Fruit fly (Drosophila melanogaster) whole organism, prepupa: ENCODE measurements around the gene Septin1.

Experiments used
- Blimp-1 ChIP-seq: fragments of 200-800 bp; sonication (Bioruptor generic); optimal IDR thresholded peaks from 3 replicates; lab custom pipeline; 2017; ENCODE audit warnings: missing biosample characterization, missing genetic modification characterization, mild to moderate bottlenecking, moderate library complexity, missing genetic modification reagents
- CG10631 ChIP-seq: fragments of 200-800 bp; sonication (Bioruptor generic); optimal IDR thresholded peaks from 2 replicates; lab custom pipeline; 2016; ENCODE audit warnings: missing biosample characterization, missing genetic modification characterization
- CG11294 ChIP-seq: fragments of 200-800 bp; sonication (Bioruptor generic); IDR thresholded peaks from 2 replicates; pipeline ENCODE4 v1.3.6; 2022; ENCODE audit warnings: missing biosample characterization, missing genetic modification characterization
- CG11762 ChIP-seq: fragments of 200-800 bp; sonication (Bioruptor generic); optimal IDR thresholded peaks from 3 replicates; lab custom pipeline; 2016; ENCODE audit warnings: missing biosample characterization, missing genetic modification characterization; ENCODE audit not compliant: insufficient read depth
- CG15336 ChIP-seq: fragments of 200-800 bp; sonication (Bioruptor generic); IDR thresholded peaks from 2 replicates; pipeline ENCODE4 v1.3.6; 2022; ENCODE audit warnings: missing biosample characterization, missing genetic modification characterization
- CG1621 ChIP-seq: fragments of 200-800 bp; sonication (Bioruptor generic); optimal IDR thresholded peaks from 3 replicates; lab custom pipeline; 2018; ENCODE audit warnings: missing biosample characterization, mild to moderate bottlenecking, missing genetic modification characterization
- CG16779 ChIP-seq: fragments of 200-800 bp; sonication (Bioruptor generic); optimal IDR thresholded peaks from 3 replicates; lab custom pipeline; 2017; ENCODE audit warnings: missing biosample characterization, mild to moderate bottlenecking, missing genetic modification characterization
- CG3032 ChIP-seq: fragments of 200-800 bp; optimal IDR thresholded peaks from 2 replicates; lab custom pipeline; 2019; ENCODE audit warnings: missing biosample characterization, mild to moderate bottlenecking, missing genetic modification characterization, moderate library complexity
- CG32006 ChIP-seq: fragments of 200-800 bp; sonication (Bioruptor generic); optimal IDR thresholded peaks from 3 replicates; lab custom pipeline; 2017; ENCODE audit warnings: missing biosample characterization, mild to moderate bottlenecking, missing genetic modification characterization
- CG3919 ChIP-seq: fragments of 200-800 bp; sonication (Bioruptor generic); optimal IDR thresholded peaks from 3 replicates; lab custom pipeline; 2016; ENCODE audit warnings: missing biosample characterization, missing genetic modification characterization
- CG4318 ChIP-seq: fragments of 200-800 bp; sonication (Bioruptor generic); optimal IDR thresholded peaks from 3 replicates; lab custom pipeline; 2017; ENCODE audit warnings: missing biosample characterization, mild to moderate bottlenecking, missing genetic modification characterization
- CG6163 ChIP-seq: fragments of 200-800 bp; sonication (Bioruptor generic); IDR thresholded peaks from 3 replicates; pipeline ENCODE4 v1.3.6; 2022; ENCODE audit warnings: missing biosample characterization, missing genetic modification characterization
- CG6276 ChIP-seq: fragments of 200-800 bp; sonication (Bioruptor generic); optimal IDR thresholded peaks from 2 replicates; lab custom pipeline; 2017; ENCODE audit warnings: missing biosample characterization, mild to moderate bottlenecking, missing genetic modification characterization
- CG6792 ChIP-seq: fragments of 200-800 bp; sonication (Bioruptor generic); optimal IDR thresholded peaks from 3 replicates; lab custom pipeline; 2016; ENCODE audit warnings: missing biosample characterization, missing genetic modification characterization
- CG6808 ChIP-seq: fragments of 200-800 bp; sonication (Bioruptor generic); optimal IDR thresholded peaks from 3 replicates; lab custom pipeline; 2017; ENCODE audit warnings: missing biosample characterization, missing genetic modification characterization, mild to moderate bottlenecking, moderate library complexity, missing genetic modification reagents
- CG6854 ChIP-seq: fragments of 200-800 bp; sonication (Bioruptor generic); optimal IDR thresholded peaks from 2 replicates; lab custom pipeline; 2017; ENCODE audit warnings: missing biosample characterization, mild to moderate bottlenecking, missing genetic modification characterization
- CG7368 ChIP-seq: fragments of 200-800 bp; sonication (Bioruptor generic); optimal IDR thresholded peaks from 3 replicates; lab custom pipeline; 2016; ENCODE audit warnings: missing biosample characterization, missing genetic modification characterization
- CG8119 ChIP-seq: fragments of 200-800 bp; sonication (Bioruptor generic); IDR thresholded peaks from 3 replicates; pipeline ENCODE4 v1.3.6; 2022; ENCODE audit warnings: missing biosample characterization, missing genetic modification characterization
- CG8319 ChIP-seq: fragments of 200-800 bp; sonication (Bioruptor generic); optimal IDR thresholded peaks from 3 replicates; lab custom pipeline; 2016; ENCODE audit warnings: missing biosample characterization, missing genetic modification characterization
- CG8632 ChIP-seq: fragments of 200-800 bp; sonication (Bioruptor generic); optimal IDR thresholded peaks from 3 replicates; lab custom pipeline; 2016; ENCODE audit warnings: missing biosample characterization, missing genetic modification characterization
- CG9139 ChIP-seq: fragments of 200-800 bp; sonication (Bioruptor generic); optimal IDR thresholded peaks from 3 replicates; lab custom pipeline; 2017; ENCODE audit warnings: missing biosample characterization, mild to moderate bottlenecking, missing genetic modification characterization
- Eip75B ChIP-seq: fragments of 200-800 bp; sonication (Bioruptor generic); optimal IDR thresholded peaks from 3 replicates; lab custom pipeline; 2016; ENCODE audit warnings: missing biosample characterization, missing genetic modification characterization
- Eip78C ChIP-seq: fragments of 200-800 bp; sonication (Bioruptor generic); peaks from one replicate; lab custom pipeline; 2016; ENCODE audit warnings: missing biosample characterization, missing genetic modification characterization
- Eip93F ChIP-seq: fragments of 200-800 bp; sonication (Bioruptor generic); optimal IDR thresholded peaks from 2 replicates; lab custom pipeline; 2016; ENCODE audit warnings: missing biosample characterization, mild to moderate bottlenecking, missing genetic modification characterization
- Ets21C ChIP-seq: fragments of 200-800 bp; sonication (Bioruptor generic); optimal IDR thresholded peaks from 3 replicates; lab custom pipeline; 2016; ENCODE audit warnings: missing biosample characterization, missing genetic modification characterization
- Ets96B ChIP-seq: fragments of 200-800 bp; optimal IDR thresholded peaks from 2 replicates; lab custom pipeline; 2019; ENCODE audit warnings: missing biosample characterization, mild to moderate bottlenecking, missing genetic modification characterization, moderate library complexity
- Gug ChIP-seq: fragments of 200-800 bp; sonication (Bioruptor generic); IDR thresholded peaks from 2 replicates; pipeline ENCODE4 v1.3.6; 2022; ENCODE audit warnings: missing biosample characterization, missing genetic modification characterization
- Hr38 ChIP-seq: sonication (Bioruptor generic); optimal IDR thresholded peaks from 2 replicates; lab custom pipeline; 2016; ENCODE audit warnings: missing biosample characterization, missing genetic modification characterization
- Hr39 ChIP-seq: fragments of 200-800 bp; sonication (Bioruptor generic); optimal IDR thresholded peaks from 2 replicates; lab custom pipeline; 2016; ENCODE audit warnings: missing biosample characterization, missing genetic modification characterization
- Hr4 ChIP-seq: fragments of 200-800 bp; sonication (Bioruptor generic); optimal IDR thresholded peaks from 3 replicates; lab custom pipeline; 2016; ENCODE audit warnings: missing biosample characterization, missing genetic modification characterization
- Lpt ChIP-seq: fragments of 200-800 bp; sonication (Bioruptor generic); optimal IDR thresholded peaks from 3 replicates; lab custom pipeline; 2016; ENCODE audit warnings: missing biosample characterization, missing genetic modification characterization
- Met ChIP-seq: fragments of 200-800 bp; sonication (Bioruptor generic); optimal IDR thresholded peaks from 3 replicates; lab custom pipeline; 2016; ENCODE audit warnings: missing biosample characterization, missing genetic modification characterization
- OdsH ChIP-seq: fragments of 200-800 bp; sonication (Bioruptor generic); optimal IDR thresholded peaks from 3 replicates; lab custom pipeline; 2016; ENCODE audit warnings: missing biosample characterization, missing genetic modification characterization
- Sox102F ChIP-seq: fragments of 200-800 bp; sonication (Bioruptor generic); optimal IDR thresholded peaks from 2 replicates; lab custom pipeline; 2016; ENCODE audit warnings: missing biosample characterization, mild to moderate bottlenecking, missing genetic modification characterization
- Sox14 ChIP-seq: fragments of 200-800 bp; sonication (Bioruptor generic); optimal IDR thresholded peaks from 3 replicates; lab custom pipeline; 2016; ENCODE audit warnings: missing biosample characterization, missing genetic modification characterization
- Sox15 ChIP-seq: fragments of 200-800 bp; sonication (Bioruptor generic); optimal IDR thresholded peaks from 3 replicates; lab custom pipeline; 2016; ENCODE audit warnings: missing biosample characterization, missing genetic modification characterization
- achi ChIP-seq: fragments of 200-800 bp; sonication (Bioruptor generic); optimal IDR thresholded peaks from 3 replicates; lab custom pipeline; 2016; ENCODE audit warnings: missing biosample characterization, missing genetic modification characterization
- acj6 ChIP-seq: fragments of 200-800 bp; sonication (Bioruptor generic); optimal IDR thresholded peaks from 3 replicates; lab custom pipeline; 2016; ENCODE audit warnings: missing biosample characterization, missing genetic modification characterization
- dac ChIP-seq: fragments of 200-800 bp; sonication (Bioruptor generic); optimal IDR thresholded peaks from 2 replicates; lab custom pipeline; 2017; ENCODE audit warnings: missing biosample characterization, mild to moderate bottlenecking, missing genetic modification characterization
- dsx ChIP-seq: fragments of 200-800 bp; optimal IDR thresholded peaks from 3 replicates; lab custom pipeline; 2019; ENCODE audit warnings: missing biosample characterization, mild to moderate bottlenecking, missing genetic modification characterization, moderate library complexity; ENCODE audit not compliant: poor library complexity, severe bottlenecking
- eg ChIP-seq: fragments of 200-800 bp; sonication (Bioruptor generic); IDR thresholded peaks from 3 replicates; pipeline ENCODE4 v1.3.6; 2022; ENCODE audit warnings: missing biosample characterization, missing genetic modification characterization
- esn ChIP-seq: fragments of 200-800 bp; sonication (Bioruptor generic); optimal IDR thresholded peaks from 2 replicates; lab custom pipeline; 2016; ENCODE audit warnings: missing biosample characterization, mild to moderate bottlenecking, missing genetic modification characterization, moderate library complexity
- fd59A ChIP-seq: fragments of 200-800 bp; sonication (Bioruptor generic); optimal IDR thresholded peaks from 2 replicates; lab custom pipeline; 2017; ENCODE audit warnings: missing biosample characterization, mild to moderate bottlenecking, missing genetic modification characterization, missing genetic modification reagents
- fd85E ChIP-seq: fragments of 200-800 bp; sonication (Bioruptor generic); optimal IDR thresholded peaks from 3 replicates; lab custom pipeline; 2016; ENCODE audit warnings: missing biosample characterization, missing genetic modification characterization
- lz ChIP-seq: fragments of 200-800 bp; sonication (Bioruptor generic); optimal IDR thresholded peaks from 3 replicates; lab custom pipeline; 2016; ENCODE audit warnings: missing biosample characterization, missing genetic modification characterization
- net ChIP-seq: fragments of 200-800 bp; sonication (Bioruptor generic); optimal IDR thresholded peaks from 3 replicates; lab custom pipeline; 2016; ENCODE audit warnings: missing biosample characterization, missing genetic modification characterization
- pdm3 ChIP-seq: fragments of 200-800 bp; sonication (Bioruptor generic); optimal IDR thresholded peaks from 3 replicates; lab custom pipeline; 2016; ENCODE audit warnings: missing biosample characterization, missing genetic modification characterization
- salr ChIP-seq, 2 experiments: fragments of 200-800 bp; sonication (Bioruptor generic); optimal IDR thresholded peaks; 3 replicates each; lab custom pipeline; 2016 to 2018; ENCODE audit warnings: missing biosample characterization in 2 of 2, missing genetic modification characterization in 2 of 2, mild to moderate bottlenecking in 1 of 2
- spab ChIP-seq: fragments of 200-800 bp; sonication (Bioruptor generic); optimal IDR thresholded peaks from 2 replicates; lab custom pipeline; 2017; ENCODE audit warnings: missing biosample characterization, mild to moderate bottlenecking, missing genetic modification characterization, missing genetic modification reagents
- svp ChIP-seq: fragments of 200-800 bp; sonication (Bioruptor generic); peaks from one replicate; lab custom pipeline; 2016; ENCODE audit warnings: missing biosample characterization, missing genetic modification characterization
- topi ChIP-seq: fragments of 200-800 bp; sonication (Bioruptor generic); optimal IDR thresholded peaks from 3 replicates; lab custom pipeline; 2016; ENCODE audit warnings: missing biosample characterization, missing genetic modification characterization
- vri ChIP-seq: fragments of 200-800 bp; sonication (Bioruptor generic); optimal IDR thresholded peaks from 3 replicates; lab custom pipeline; 2016; ENCODE audit warnings: missing biosample characterization, mild to moderate bottlenecking, missing genetic modification characterization

The Septin1 gene

DNA sequence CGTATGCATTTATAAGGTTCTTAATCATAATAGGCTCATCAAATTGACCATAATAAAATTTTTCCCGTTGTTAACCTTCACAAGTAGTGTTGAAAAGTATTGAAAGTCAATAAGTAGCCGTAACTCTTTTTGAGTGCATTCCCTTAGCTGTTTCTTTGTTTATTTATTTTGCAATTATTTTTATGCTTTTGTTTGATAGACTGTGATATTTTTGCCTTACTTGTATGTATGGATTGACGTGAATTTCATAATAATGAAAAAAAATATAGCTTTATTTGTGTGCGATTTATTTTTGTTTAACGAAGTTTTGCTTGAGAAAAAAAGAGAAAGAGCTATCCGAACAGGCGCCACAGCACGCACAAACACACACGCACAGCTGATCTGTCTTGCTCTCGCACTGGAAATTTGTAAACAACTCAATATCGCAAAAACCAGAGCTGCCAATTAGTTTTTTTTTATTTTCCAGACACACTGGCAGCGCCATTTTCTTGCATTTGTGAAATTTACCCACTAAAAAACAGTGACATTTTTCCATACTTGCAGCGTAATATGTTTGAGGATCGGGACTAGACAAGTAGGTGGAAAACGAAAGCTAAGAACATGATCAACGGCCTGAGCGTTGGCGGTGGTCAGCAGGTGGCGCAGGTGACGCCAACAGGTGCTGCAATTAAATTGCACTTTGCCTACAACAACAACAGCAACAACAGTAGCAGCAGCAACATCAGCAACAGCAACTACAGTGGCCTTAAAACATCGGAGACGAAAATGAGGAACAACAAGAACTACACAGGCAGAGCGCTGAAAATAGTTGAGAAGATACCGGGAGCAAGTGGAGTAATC lies 11.3 kb downstream of the Septin1 start:
- no peak for TF ChIP-seq CG6792
- TF ChIP-seq Ets96B (tag; lab: Kevin White, UChicago), result no peak
- no peak for TF ChIP-seq CG32006 (GFP tag; lab: Kevin White, UChicago)
- TF ChIP-seq Lpt (GFP tag; lab: Kevin White, UChicago), result no peak
- no peak for TF ChIP-seq spab (GFP tag; lab: Kevin White, UChicago)
- peak; percentile 23 for TF ChIP-seq Sox102F
- no peak for TF ChIP-seq CG6854 (GFP tag; lab: Kevin White, UChicago)
- peak; percentile 35 for TF ChIP-seq CG6808 (GFP tag; lab: Kevin White, UChicago)
- no peak for TF ChIP-seq CG7368
- TF ChIP-seq CG9139 (GFP tag; lab: Kevin White, UChicago), result no peak
- TF ChIP-seq acj6, result no peak
- no peak for TF ChIP-seq Blimp-1
- TF ChIP-seq vri, result peak; percentile 24
- peak; percentile 19 for TF ChIP-seq esn (GFP tag; lab: Kevin White, UChicago)
- no peak for TF ChIP-seq CG3919
- TF ChIP-seq Eip78C (GFP tag; lab: Kevin White, UChicago), result peak; percentile 58
- no peak for TF ChIP-seq Sox15 (GFP tag; lab: Kevin White, UChicago)
- TF ChIP-seq Eip93F (GFP tag; lab: Kevin White, UChicago), result no peak
- no peak for TF ChIP-seq OdsH (GFP tag; lab: Kevin White, UChicago)
- TF ChIP-seq Eip75B (GFP tag; lab: Kevin White, UChicago), result peak; percentile 20
- peak; percentile 0 for TF ChIP-seq topi (GFP tag; lab: Kevin White, UChicago)
- no peak for TF ChIP-seq fd59A
- no peak for TF ChIP-seq dsx (GFP tag; lab: Kevin White, UChicago)
- no peak for TF ChIP-seq fd85E (GFP tag; lab: Kevin White, UChicago)
- TF ChIP-seq svp (GFP tag; lab: Kevin White, UChicago), result no peak
- TF ChIP-seq Hr38 (GFP tag; lab: Kevin White, UChicago), result no peak
- TF ChIP-seq Met, result peak; percentile 25
- peak; percentile 42 for TF ChIP-seq Sox14 (GFP tag; lab: Kevin White, UChicago)
- TF ChIP-seq CG11762 (GFP tag; lab: Kevin White, UChicago), result no peak
- TF ChIP-seq pdm3, result no peak
- TF ChIP-seq eg (GFP tag; lab: Robert Waterston, UW), result no peak
- no peak for TF ChIP-seq CG11294 (GFP tag; lab: Robert Waterston, UW)
- TF ChIP-seq salr (GFP tag; optimal IDR thresholded peaks at IDR 0.05; lab: Kevin White, UChicago), result no peak
- no peak for TF ChIP-seq CG6163 (GFP tag; lab: Robert Waterston, UW)
- TF ChIP-seq CG1621, result no peak
- TF ChIP-seq lz (GFP tag; lab: Kevin White, UChicago), result no peak
- no peak for TF ChIP-seq CG6276 (GFP tag; lab: Kevin White, UChicago)
- no peak for TF ChIP-seq dac (GFP tag; lab: Kevin White, UChicago)
- no peak for TF ChIP-seq CG4318 (GFP tag; lab: Kevin White, UChicago)
- TF ChIP-seq CG16779 (tag; lab: Kevin White, UChicago), result peak; percentile 28
- TF ChIP-seq CG15336 (GFP tag; lab: Robert Waterston, UW), result no peak
- TF ChIP-seq CG8632 (GFP tag; lab: Kevin White, UChicago), result no peak
- TF ChIP-seq Gug (GFP tag; lab: Robert Waterston, UW), result no peak
- TF ChIP-seq CG8319 (GFP tag; lab: Kevin White, UChicago), result no peak
- no peak for TF ChIP-seq Ets21C (GFP tag; lab: Kevin White, UChicago)
- TF ChIP-seq Hr39 (GFP tag; lab: Kevin White, UChicago), result no peak
- no peak for TF ChIP-seq CG3032 (tag; lab: Kevin White, UChicago)
- no peak for TF ChIP-seq Hr4 (GFP tag; lab: Kevin White, UChicago)
- TF ChIP-seq net (GFP tag; lab: Kevin White, UChicago), result no peak
- peak; percentile 29 for TF ChIP-seq CG10631
- TF ChIP-seq achi, result no peak
- TF ChIP-seq CG8119 (GFP tag; lab: Robert Waterston, UW), result no peak
